Worm (Caenorhabditis elegans): ENCODE measurements around the gene srj-4.

- TF ChIP-seq him-1 (tag; optimal IDR thresholded peaks at IDR 0.05) (no peak), W03F9.2 (tag; optimal IDR thresholded peaks at IDR 0.05) (no peak), dao-5 (tag; optimal IDR thresholded peaks at IDR 0.05) (no peak)
Observed at ce11 chrV:12113726-12114125, 49.3 kb upstream of the srj-4 start.

Measured in whole organism, L4/young adult.